Fruit fly (Drosophila melanogaster): ENCODE measurements around the gene mei-9.
A peak's percentile ranks its signal among the peaks of the same experiment; 100 is the strongest.

DNA sequence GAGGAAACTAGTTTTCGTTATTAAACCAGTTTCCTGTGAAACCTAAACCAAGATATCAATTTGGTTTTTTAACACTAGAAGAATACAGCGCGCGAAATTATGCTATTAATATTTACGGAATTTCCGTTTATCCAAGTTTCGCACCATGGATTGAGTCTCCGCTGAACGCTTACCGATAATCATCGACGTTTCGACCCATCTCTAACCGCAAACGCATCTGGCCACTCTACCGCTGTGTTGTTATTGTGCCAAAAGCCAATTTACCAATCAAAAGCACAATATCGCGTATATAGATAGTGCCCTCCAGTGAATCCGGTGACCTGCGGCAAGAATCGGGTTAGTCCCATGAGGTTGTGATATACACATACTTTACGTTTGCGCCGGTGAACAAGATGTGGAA, 47.6 kb upstream of the mei-9 start, which contains the start of gene CG3626:
- TF ChIP-seq az2 (GFP tag; optimal IDR thresholded peaks at IDR 0.05), result no peak
- TF ChIP-seq CG34422 (GFP tag; IDR thresholded peaks at IDR 0.05), result no peak
- no peak for TF ChIP-seq Hand (GFP tag; optimal IDR thresholded peaks at IDR 0.05)
- peak; percentile 12 for TF ChIP-seq Dad (GFP tag; optimal IDR thresholded peaks at IDR 0.05)
